Fruit fly (Drosophila melanogaster): ENCODE results near the gene CG8010.
A peak's percentile ranks its signal among the peaks of the same experiment; 100 is the strongest.

The CG8010 gene

dm6 chrX:19243379-19243834, 25.3 kb downstream of the CG8010 start, which contains the start of gene CG7889 (continued):
- no peak for TF ChIP-seq CG7963 (GFP tag; IDR thresholded peaks at IDR 0.05; ENCODE audit: partially characterized antibody)
- no peak for TF ChIP-seq mirr (GFP tag; optimal IDR thresholded peaks at IDR 0.05)
- no peak for TF ChIP-seq CG12071 (GFP tag; optimal IDR thresholded peaks at IDR 0.05)
- peak; percentile 49 for TF ChIP-seq CG18599 (GFP tag; optimal IDR thresholded peaks at IDR 0.05)
- no peak for TF ChIP-seq fd102C (GFP tag; optimal IDR thresholded peaks at IDR 0.05)
- no peak for TF ChIP-seq ems (GFP tag; optimal IDR thresholded peaks at IDR 0.05)
- no peak for TF ChIP-seq Bdp1 (GFP tag; optimal IDR thresholded peaks at IDR 0.05)
- TF ChIP-seq zfh1 (GFP tag; IDR thresholded peaks at IDR 0.05): no peak
- TF ChIP-seq ap (GFP tag; IDR thresholded peaks at IDR 0.05): 0 out of 2 replicates have a peak, but pooled peaks have one; percentile 14
- no peak for TF ChIP-seq CG3838 (GFP tag; optimal IDR thresholded peaks at IDR 0.05)
- no peak for TF ChIP-seq ewg (GFP tag; optimal IDR thresholded peaks at IDR 0.05)
- peak; percentile 23 for TF ChIP-seq bcd (GFP tag; optimal IDR thresholded peaks at IDR 0.05)
- TF ChIP-seq CG7745 (tag; optimal IDR thresholded peaks at IDR 0.05): no peak
- no peak for TF ChIP-seq peb (GFP tag; IDR thresholded peaks at IDR 0.05)
- peak; percentile 34 for TF ChIP-seq Sox100B (GFP tag; optimal IDR thresholded peaks at IDR 0.05)
- TF ChIP-seq lilli (GFP tag; optimal IDR thresholded peaks at IDR 0.05): peak; percentile 53
- TF ChIP-seq CG2678 (tag; optimal IDR thresholded peaks at IDR 0.05): peak; percentile 61
- no peak for TF ChIP-seq chif (GFP tag; optimal IDR thresholded peaks at IDR 0.05)
- no peak for TF ChIP-seq fru (optimal IDR thresholded peaks at IDR 0.05)
- TF ChIP-seq CG11398 (GFP tag; optimal IDR thresholded peaks at IDR 0.05): no peak
- TF ChIP-seq fd96Cb (tag; optimal IDR thresholded peaks at IDR 0.05): peak; percentile 11
- no peak for TF ChIP-seq CG6791 (GFP tag; IDR thresholded peaks at IDR 0.05; ENCODE audit: partially characterized antibody)
- no peak for TF ChIP-seq CG14441 (GFP tag; IDR thresholded peaks at IDR 0.05)
- TF ChIP-seq CG8359 (GFP tag; optimal IDR thresholded peaks at IDR 0.05; ENCODE audit: borderline replicate concordance): no peak
- no peak for TF ChIP-seq CG12299 (tag; optimal IDR thresholded peaks at IDR 0.05)
- no peak for TF ChIP-seq CG10431 (GFP tag; optimal IDR thresholded peaks at IDR 0.05)
- TF ChIP-seq CG4424 (GFP tag; optimal IDR thresholded peaks at IDR 0.05): peak; percentile 58
- TF ChIP-seq CG9727 (GFP tag; optimal IDR thresholded peaks at IDR 0.05): peak; percentile 22
- no peak for TF ChIP-seq hbn (GFP tag; IDR thresholded peaks at IDR 0.05; ENCODE audit: partially characterized antibody)
- peak; percentile 8 for TF ChIP-seq ind (GFP tag; optimal IDR thresholded peaks at IDR 0.05)
- no peak for TF ChIP-seq chn (GFP tag; optimal IDR thresholded peaks at IDR 0.05)
- no peak for TF ChIP-seq CG17385 (GFP tag; optimal IDR thresholded peaks at IDR 0.05)
- TF ChIP-seq CG10462 (GFP tag; optimal IDR thresholded peaks at IDR 0.05): no peak
- TF ChIP-seq Bgb (GFP tag; IDR thresholded peaks at IDR 0.05; ENCODE audit: partially characterized antibody): no peak
- peak; percentile 34 for TF ChIP-seq CG7839 (tag; optimal IDR thresholded peaks at IDR 0.05)
- TF ChIP-seq Opbp (GFP tag; IDR thresholded peaks at IDR 0.05; ENCODE audit: partially characterized antibody): no peak
- TF ChIP-seq psq (GFP tag; optimal IDR thresholded peaks at IDR 0.05): no peak
- no peak for TF ChIP-seq HHEX (GFP tag; optimal IDR thresholded peaks at IDR 0.05)
- TF ChIP-seq Rx (GFP tag; IDR thresholded peaks at IDR 0.05): no peak
- no peak for TF ChIP-seq CG14667 (GFP tag; IDR thresholded peaks at IDR 0.05)
- peak; percentile 4 for TF ChIP-seq CG12104 (GFP tag; optimal IDR thresholded peaks at IDR 0.05)
- TF ChIP-seq Max (GFP tag; optimal IDR thresholded peaks at IDR 0.05): peak; percentile 39
- peak; percentile 39 for TF ChIP-seq CG30020 (tag; optimal IDR thresholded peaks at IDR 0.05)
- TF ChIP-seq CG15479 (GFP tag; optimal IDR thresholded peaks at IDR 0.05): no peak
- peak; percentile 47 for TF ChIP-seq CG12155 (GFP tag; optimal IDR thresholded peaks at IDR 0.05)
- peak; percentile 37 for TF ChIP-seq CG17829 (tag; optimal IDR thresholded peaks at IDR 0.05)
- TF ChIP-seq HLH4C (GFP tag; IDR thresholded peaks at IDR 0.05; ENCODE audit: partially characterized antibody): no peak
- peak; percentile 30 for TF ChIP-seq BtbVII (GFP tag; optimal IDR thresholded peaks at IDR 0.05)
- TF ChIP-seq Antp (GFP tag; optimal IDR thresholded peaks at IDR 0.05): no peak
- no peak for TF ChIP-seq crol (GFP tag; IDR thresholded peaks at IDR 0.05)
- no peak for TF ChIP-seq ato (GFP tag; IDR thresholded peaks at IDR 0.05; ENCODE audit: partially characterized antibody)
